Worm (Caenorhabditis elegans) whole organism, L2 larva: Measurements from ENCODE around the gene srbc-67.

Experiments used
- ZK546.5 ChIP-seq: sonication (generic microtip); optimal IDR thresholded peaks from 2 replicates; lab custom pipeline; 2017; ENCODE audit warnings: missing biosample characterization, missing genetic modification characterization
- alr-1 ChIP-seq: fragments of 150-350 bp; optimal IDR thresholded peaks from 2 replicates; lab custom pipeline; 2014; ENCODE audit warnings: missing biosample characterization, missing genetic modification characterization
- elt-1 ChIP-seq: fragments of 150-350 bp; optimal IDR thresholded peaks from 2 replicates; lab custom pipeline; 2014; ENCODE audit warnings: missing biosample characterization, missing genetic modification characterization
- elt-3 ChIP-seq: sonication (generic microtip); optimal IDR thresholded peaks from 2 replicates; lab custom pipeline; 2017; ENCODE audit warnings: missing biosample characterization, missing genetic modification characterization
- gmeb-1 ChIP-seq: fragments of 150-350 bp; optimal IDR thresholded peaks from 2 replicates; lab custom pipeline; 2014; ENCODE audit warnings: missing biosample characterization, missing genetic modification characterization
- mdl-1 ChIP-seq, 2 experiments: fragments of 150-350 bp in 1 of 2; sonication (generic microtip) in 1 of 2; optimal IDR thresholded peaks; 2 replicates each; lab custom pipeline; 2017; ENCODE audit warnings: missing biosample characterization in 2 of 2, missing genetic modification characterization in 2 of 2
- nhr-129 ChIP-seq: fragments of 150-350 bp; optimal IDR thresholded peaks from 2 replicates; lab custom pipeline; 2014; ENCODE audit warnings: missing biosample characterization, missing genetic modification characterization
- nhr-77 ChIP-seq: fragments of 150-350 bp; optimal IDR thresholded peaks from 2 replicates; lab custom pipeline; 2014; ENCODE audit warnings: missing biosample characterization, missing genetic modification characterization
- unc-39 ChIP-seq: fragments of 150-350 bp; optimal IDR thresholded peaks from 2 replicates; lab custom pipeline; 2014; ENCODE audit warnings: missing biosample characterization, missing genetic modification characterization
- unc-62 ChIP-seq: fragments of 150-350 bp; optimal IDR thresholded peaks from 2 replicates; lab custom pipeline; 2014; ENCODE audit warnings: missing biosample characterization, missing genetic modification reagents, missing genetic modification characterization
- ztf-4 ChIP-seq: fragments of 150-350 bp; optimal IDR thresholded peaks from 2 replicates; lab custom pipeline; 2014; ENCODE audit warnings: missing biosample characterization, missing genetic modification characterization

DNA sequence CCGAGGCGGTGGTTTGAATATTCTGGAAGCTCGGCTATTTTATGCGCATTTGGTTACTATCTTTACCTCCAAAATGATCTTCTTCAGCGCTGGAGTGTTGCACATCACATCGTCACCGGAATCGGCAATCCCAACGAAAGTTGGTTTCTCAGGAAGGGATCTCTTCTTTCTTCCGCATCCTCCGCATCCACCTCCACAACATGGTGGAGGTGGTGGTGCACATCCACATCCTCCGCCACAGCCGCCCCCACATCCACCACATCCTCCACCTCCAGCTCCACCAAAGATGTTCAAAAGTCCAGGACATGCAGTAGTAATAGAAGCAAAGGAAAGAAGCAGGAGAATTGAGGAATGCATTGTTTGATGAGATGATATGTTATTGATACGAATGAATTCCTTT, 16.4 kb upstream of the srbc-67 start, which contains the start of gene grl-31:
- TF ChIP-seq nhr-77 (tag; lab: Kevin White, UChicago) (no peak), elt-3 (tag; lab: Kevin White, UChicago) (no peak), ztf-4 (tag; lab: Kevin White, UChicago) (no peak), gmeb-1 (tag; lab: Kevin White, UChicago) (no peak), alr-1 (tag; lab: Kevin White, UChicago) (no peak), unc-62 (no peak), unc-39 (tag; lab: Kevin White, UChicago) (no peak), nhr-129 (tag; lab: Kevin White, UChicago) (no peak), elt-1 (tag; lab: Kevin White, UChicago) (no peak), ZK546.5 (no peak), mdl-1 (tag; optimal IDR thresholded peaks at IDR 0.05; lab: Kevin White, UChicago) (no peak)
